Fruit fly (Drosophila melanogaster) whole organism, prepupa: ENCODE measurements around the gene CG8539.

Source experiments
- CG10631 ChIP-seq: fragments of 200-800 bp; sonication (Bioruptor generic); optimal IDR thresholded peaks from 2 replicates; lab custom pipeline; 2016; ENCODE audit warnings: missing biosample characterization, missing genetic modification characterization
- CG16779 ChIP-seq: fragments of 200-800 bp; sonication (Bioruptor generic); optimal IDR thresholded peaks from 3 replicates; lab custom pipeline; 2017; ENCODE audit warnings: missing biosample characterization, mild to moderate bottlenecking, missing genetic modification characterization
- CG32006 ChIP-seq: fragments of 200-800 bp; sonication (Bioruptor generic); optimal IDR thresholded peaks from 3 replicates; lab custom pipeline; 2017; ENCODE audit warnings: missing biosample characterization, mild to moderate bottlenecking, missing genetic modification characterization
- Eip78C ChIP-seq: fragments of 200-800 bp; sonication (Bioruptor generic); peaks from one replicate; lab custom pipeline; 2016; ENCODE audit warnings: missing biosample characterization, missing genetic modification characterization
- Gug ChIP-seq: fragments of 200-800 bp; sonication (Bioruptor generic); IDR thresholded peaks from 2 replicates; pipeline ENCODE4 v1.3.6; 2022; ENCODE audit warnings: missing biosample characterization, missing genetic modification characterization
- OdsH ChIP-seq: fragments of 200-800 bp; sonication (Bioruptor generic); optimal IDR thresholded peaks from 3 replicates; lab custom pipeline; 2016; ENCODE audit warnings: missing biosample characterization, missing genetic modification characterization

DNA sequence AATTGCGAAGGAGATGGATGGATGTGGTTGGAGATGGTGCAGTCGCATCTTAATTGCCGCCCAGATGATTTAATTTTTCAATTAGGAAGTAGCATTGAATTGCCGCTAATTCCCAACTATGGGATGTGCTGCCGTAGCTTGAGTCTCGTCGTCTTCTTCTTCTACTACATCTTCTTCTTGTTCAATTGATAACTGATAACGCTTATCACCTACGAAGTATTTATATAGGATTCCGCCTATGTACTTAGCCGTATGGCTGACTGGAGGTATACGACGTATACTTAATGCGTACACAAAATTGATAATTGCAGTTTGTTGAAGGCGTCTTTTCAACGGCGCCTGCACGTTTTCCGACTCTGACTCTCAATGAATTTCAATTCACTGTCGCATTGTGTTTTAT lies 22.0 kb upstream of the CG8539 start:
- TF ChIP-seq OdsH (no peak), Eip78C (GFP tag; lab: Kevin White, UChicago) (no peak), CG10631 (no peak), CG32006 (GFP tag; lab: Kevin White, UChicago) (no peak), Gug (GFP tag; lab: Robert Waterston, UW) (no peak), CG16779 (tag; lab: Kevin White, UChicago) (no peak)
